Fruit fly (Drosophila melanogaster) whole organism, embryonic: ENCODE data around the gene tsl.

Experiments used
- Atf3 ChIP-seq: fragments of 200-800 bp; sonication (Bioruptor generic); optimal IDR thresholded peaks from 3 replicates; lab custom pipeline; 2016; ENCODE audit warnings: missing biosample characterization, missing genetic modification characterization
- BtbVII ChIP-seq: fragments of 200-800 bp; sonication (Bioruptor generic); optimal IDR thresholded peaks from 3 replicates; lab custom pipeline; 2017; ENCODE audit warnings: missing biosample characterization, mild to moderate bottlenecking, missing genetic modification characterization
- CG10565 ChIP-seq: fragments of 200-800 bp; sonication (Bioruptor generic); optimal IDR thresholded peaks from 3 replicates; lab custom pipeline; 2016; ENCODE audit warnings: missing biosample characterization, mild to moderate bottlenecking, missing genetic modification characterization
- CG10979 ChIP-seq: fragments of 200-800 bp; sonication (Bioruptor generic); optimal IDR thresholded peaks from 2 replicates; lab custom pipeline; 2018; ENCODE audit warnings: missing biosample characterization, mild to moderate bottlenecking, missing genetic modification characterization, moderate library complexity
- CG12155 ChIP-seq: fragments of 200-800 bp; sonication (Bioruptor generic); optimal IDR thresholded peaks from 3 replicates; lab custom pipeline; 2016; ENCODE audit warnings: missing biosample characterization, missing genetic modification characterization
- CG18599 ChIP-seq: fragments of 200-800 bp; sonication (Bioruptor generic); optimal IDR thresholded peaks from 3 replicates; lab custom pipeline; 2017; ENCODE audit warnings: missing biosample characterization, missing genetic modification characterization, mild to moderate bottlenecking, moderate library complexity, missing genetic modification reagents
- CG2202 ChIP-seq: fragments of 200-800 bp; sonication (Bioruptor generic); optimal IDR thresholded peaks from 2 replicates; lab custom pipeline; 2018; ENCODE audit warnings: missing biosample characterization, mild to moderate bottlenecking, missing genetic modification characterization
- CG2712 ChIP-seq: fragments of 200-800 bp; optimal IDR thresholded peaks from 3 replicates; lab custom pipeline; 2019; ENCODE audit warnings: missing biosample characterization, mild to moderate bottlenecking, missing genetic modification characterization, moderate library complexity
- CG2889 ChIP-seq: fragments of 200-800 bp; sonication (Bioruptor generic); IDR thresholded peaks from 3 replicates; pipeline ENCODE4 v1.3.6; 2022; ENCODE audit warnings: missing biosample characterization, missing genetic modification characterization
- CG33557 ChIP-seq: fragments of 200-800 bp; sonication (Bioruptor generic); optimal IDR thresholded peaks from 2 replicates; lab custom pipeline; 2019; ENCODE audit warnings: missing biosample characterization, mild to moderate bottlenecking, missing genetic modification characterization, moderate library complexity
- CG3838 ChIP-seq: fragments of 200-800 bp; sonication (Bioruptor generic); optimal IDR thresholded peaks from 3 replicates; lab custom pipeline; 2016; ENCODE audit warnings: missing biosample characterization, missing genetic modification characterization
- CG3847 ChIP-seq: fragments of 200-800 bp; sonication (Bioruptor generic); IDR thresholded peaks from 2 replicates; pipeline ENCODE4 v1.3.6; 2022; ENCODE audit warnings: missing biosample characterization, missing genetic modification characterization
- CG4424 ChIP-seq: fragments of 200-800 bp; sonication (Bioruptor generic); optimal IDR thresholded peaks from 3 replicates; lab custom pipeline; 2016; ENCODE audit warnings: missing biosample characterization, missing genetic modification characterization
- CG9727 ChIP-seq: fragments of 200-800 bp; sonication (Bioruptor generic); optimal IDR thresholded peaks from 3 replicates; lab custom pipeline; 2017; ENCODE audit warnings: missing biosample characterization, mild to moderate bottlenecking, missing genetic modification characterization
- CHES-1-like ChIP-seq: fragments of 200-800 bp; sonication (Bioruptor generic); optimal IDR thresholded peaks from 2 replicates; lab custom pipeline; 2016; ENCODE audit warnings: missing biosample characterization, missing genetic modification characterization
- CrebB ChIP-seq: fragments of 200-800 bp; sonication (Bioruptor generic); optimal IDR thresholded peaks from 3 replicates; lab custom pipeline; 2018; ENCODE audit warnings: missing biosample characterization, mild to moderate bottlenecking, missing genetic modification characterization
- D ChIP-seq, 2 experiments: fragments of 200-800 bp in 1 of 2; fragments of >200 bp in 1 of 2; sonication (Bioruptor generic) in 1 of 2; optimal IDR thresholded peaks; 2 replicates in 1 of 2; 3 replicates in 1 of 2; lab custom pipeline; 2017; ENCODE audit warnings: mild to moderate bottlenecking in 1 of 2, missing biosample characterization in 1 of 2, missing genetic modification characterization in 1 of 2, missing genetic modification reagents in 1 of 2
- D19A ChIP-seq: fragments of 200-800 bp; optimal IDR thresholded peaks from 3 replicates; lab custom pipeline; 2019; ENCODE audit warnings: missing biosample characterization, mild to moderate bottlenecking, missing genetic modification characterization, moderate library complexity
- Dll ChIP-seq: fragments of 200-800 bp; sonication (Bioruptor generic); IDR thresholded peaks from 4 replicates; pipeline ENCODE4 v1.3.6; 2022; ENCODE audit warnings: missing biosample characterization, missing genetic modification characterization; ENCODE audit not compliant: partially characterized antibody
- Hmr ChIP-seq: fragments of 200-800 bp; sonication (Bioruptor generic); optimal IDR thresholded peaks from 3 replicates; lab custom pipeline; 2017; ENCODE audit warnings: mild to moderate bottlenecking, missing biosample characterization, missing genetic modification reagents, missing genetic modification characterization
- Meics ChIP-seq: fragments of 200-800 bp; sonication (Bioruptor generic); optimal IDR thresholded peaks from 2 replicates; lab custom pipeline; 2017; ENCODE audit warnings: missing biosample characterization, mild to moderate bottlenecking, missing genetic modification characterization
- Mrtf ChIP-seq: fragments of 200-800 bp; sonication (Bioruptor generic); IDR thresholded peaks from 3 replicates; pipeline ENCODE4 v1.3.6; 2022; ENCODE audit warnings: missing biosample characterization, missing genetic modification characterization
- NFAT ChIP-seq: fragments of 200-800 bp; sonication (Bioruptor generic); IDR thresholded peaks from 2 replicates; pipeline ENCODE4 v1.3.6; 2022; ENCODE audit warnings: missing biosample characterization, missing genetic modification characterization
- Neu2 ChIP-seq: fragments of 200-800 bp; sonication (Bioruptor generic); optimal IDR thresholded peaks from 3 replicates; lab custom pipeline; 2016; ENCODE audit warnings: missing biosample characterization, missing genetic modification characterization, borderline replicate concordance
- Pdp1 ChIP-seq, 2 experiments: fragments of 200-800 bp; sonication (Bioruptor generic); optimal IDR thresholded peaks; 3 replicates each; lab custom pipeline; 2016; ENCODE audit warnings: missing biosample characterization in 2 of 2, missing genetic modification characterization in 2 of 2, mild to moderate bottlenecking in 1 of 2, moderate library complexity in 1 of 2
- Ravus ChIP-seq: fragments of 200-800 bp; sonication (Bioruptor generic); IDR thresholded peaks from 2 replicates; pipeline ENCODE4 v1.3.6; 2022; ENCODE audit warnings: missing biosample characterization, missing genetic modification characterization
- Rx ChIP-seq: fragments of 200-800 bp; sonication (Bioruptor generic); IDR thresholded peaks from 2 replicates; pipeline ENCODE4 v1.3.6; 2022; ENCODE audit warnings: missing biosample characterization, missing genetic modification characterization
- Trl ChIP-seq, 3 experiments: fragments of >200 bp in 2 of 3; fragments of 200-800 bp in 1 of 3; sonication (Bioruptor generic) in 1 of 3; optimal IDR thresholded peaks; 2 replicates in 1 of 3; 3 replicates in 2 of 3; lab custom pipeline; 2016 to 2017; ENCODE audit warnings: missing biosample characterization in 1 of 3, missing genetic modification characterization in 1 of 3
- bowl ChIP-seq: fragments of 200-800 bp; sonication (Bioruptor generic); IDR thresholded peaks from 2 replicates; pipeline ENCODE4 v1.3.6; 2022; ENCODE audit warnings: missing biosample characterization, missing genetic modification characterization
- croc ChIP-seq: fragments of 200-800 bp; sonication (Bioruptor generic); conservative IDR thresholded peaks from 3 replicates; pipeline ENCODE4 v1.3.6; 2022; ENCODE audit warnings: missing biosample characterization, missing genetic modification characterization
- dimm ChIP-seq: fragments of 200-800 bp; sonication (Bioruptor generic); IDR thresholded peaks from 2 replicates; pipeline ENCODE4 v1.3.6; 2022; ENCODE audit warnings: missing biosample characterization, missing genetic modification characterization
- eve ChIP-seq, 2 experiments: fragments of >200 bp; optimal IDR thresholded peaks; 2 replicates each; lab custom pipeline; 2017; ENCODE audit warnings: missing biosample characterization in 2 of 2, missing genetic modification characterization in 2 of 2
- grau ChIP-seq: fragments of 200-800 bp; optimal IDR thresholded peaks from 3 replicates; lab custom pipeline; 2019; ENCODE audit warnings: missing biosample characterization, mild to moderate bottlenecking, missing genetic modification characterization, moderate library complexity
- gsb-n ChIP-seq: fragments of 200-800 bp; sonication (Bioruptor generic); optimal IDR thresholded peaks from 3 replicates; lab custom pipeline; 2018; ENCODE audit warnings: missing biosample characterization, mild to moderate bottlenecking, missing genetic modification characterization
- hkb ChIP-seq, 2 experiments: fragments of 200-800 bp in 1 of 2; fragments of >200 bp in 1 of 2; sonication (Bioruptor generic) in 1 of 2; IDR thresholded peaks in 1 of 2; optimal IDR thresholded peaks in 1 of 2; 2 replicates each; pipeline versions ENCODE4 v1.3.6 to Lab custom; 2017 to 2022; ENCODE audit warnings: missing biosample characterization in 1 of 2, missing genetic modification characterization in 1 of 2
- lab ChIP-seq: fragments of 200-800 bp; sonication (Bioruptor generic); optimal IDR thresholded peaks from 3 replicates; lab custom pipeline; 2017; ENCODE audit warnings: missing biosample characterization, missing genetic modification characterization, mild to moderate bottlenecking, moderate library complexity, missing genetic modification reagents
- lbe ChIP-seq: fragments of 200-800 bp; sonication (Bioruptor generic); optimal IDR thresholded peaks from 2 replicates; lab custom pipeline; 2016; ENCODE audit warnings: missing biosample characterization, mild to moderate bottlenecking, missing genetic modification characterization
- lmd ChIP-seq: fragments of 200-800 bp; sonication (Bioruptor generic); IDR thresholded peaks from 2 replicates; pipeline ENCODE4 v1.3.6; 2022; ENCODE audit warnings: missing biosample characterization, missing genetic modification characterization
- oc ChIP-seq: fragments of 200-800 bp; sonication (Bioruptor generic); optimal IDR thresholded peaks from 2 replicates; lab custom pipeline; 2018; ENCODE audit warnings: missing biosample characterization, mild to moderate bottlenecking, missing genetic modification characterization, moderate library complexity
- phol ChIP-seq: fragments of 200-800 bp; sonication (Bioruptor generic); optimal IDR thresholded peaks from 3 replicates; lab custom pipeline; 2018; ENCODE audit warnings: missing biosample characterization, mild to moderate bottlenecking, missing genetic modification characterization, moderate library complexity
- repo ChIP-seq: fragments of 200-800 bp; sonication (Bioruptor generic); optimal IDR thresholded peaks from 2 replicates; lab custom pipeline; 2016; ENCODE audit warnings: missing biosample characterization, missing genetic modification characterization
- sd ChIP-seq: fragments of 200-800 bp; sonication (Bioruptor generic); optimal IDR thresholded peaks from 3 replicates; lab custom pipeline; 2018; ENCODE audit warnings: missing biosample characterization, mild to moderate bottlenecking, missing genetic modification characterization, moderate library complexity
- sens ChIP-seq: fragments of 200-800 bp; sonication (Bioruptor generic); peaks from one replicate; lab custom pipeline; 2016; ENCODE audit warnings: missing biosample characterization, missing genetic modification characterization
- tgo ChIP-seq: fragments of 200-800 bp; sonication (Bioruptor generic); IDR thresholded peaks from 3 replicates; pipeline ENCODE4 v1.3.6; 2022; ENCODE audit warnings: missing biosample characterization, missing genetic modification characterization
- trh ChIP-seq: fragments of 200-800 bp; sonication (Bioruptor generic); optimal IDR thresholded peaks from 2 replicates; lab custom pipeline; 2016; ENCODE audit warnings: missing biosample characterization, missing genetic modification characterization
- tup ChIP-seq: fragments of 200-800 bp; sonication (Bioruptor generic); optimal IDR thresholded peaks from 2 replicates; lab custom pipeline; 2016; ENCODE audit warnings: missing biosample characterization, mild to moderate bottlenecking, missing genetic modification characterization, moderate library complexity
- tx ChIP-seq: fragments of 200-800 bp; sonication (Bioruptor generic); optimal IDR thresholded peaks from 2 replicates; lab custom pipeline; 2016; ENCODE audit warnings: missing biosample characterization, missing genetic modification characterization
- zf30C ChIP-seq: fragments of 200-800 bp; sonication (Bioruptor generic); optimal IDR thresholded peaks from 3 replicates; lab custom pipeline; 2018; ENCODE audit warnings: missing biosample characterization, mild to moderate bottlenecking, missing genetic modification characterization

The tsl gene

DNA sequence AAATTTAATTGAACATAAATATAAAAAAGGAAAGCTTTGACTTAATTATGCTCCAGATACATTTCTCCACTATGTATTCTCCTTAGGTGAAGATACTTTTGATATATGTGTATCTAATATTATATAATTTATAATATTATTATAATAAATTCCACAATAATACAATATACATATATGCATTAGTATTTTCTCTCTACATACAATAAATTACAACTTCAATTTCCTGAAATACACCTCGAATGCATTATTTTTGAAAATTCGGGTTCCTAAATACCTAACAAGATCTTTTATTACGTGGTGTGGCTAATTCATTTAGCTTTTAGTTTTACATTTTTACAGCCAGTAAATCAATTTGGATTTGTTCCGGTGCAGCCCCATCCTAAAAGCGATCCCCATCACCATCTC is 48.0 kb upstream of the tsl start (continued):
- no peak for TF ChIP-seq D (optimal IDR thresholded peaks at IDR 0.05; lab: Kevin White, UChicago)
- TF ChIP-seq D (GFP tag; optimal IDR thresholded peaks at IDR 0.05; lab: Kevin White, UChicago), result peak; percentile 14
- TF ChIP-seq gsb-n (tag; lab: Kevin White, UChicago), result peak; percentile 33
- no peak for TF ChIP-seq bowl (GFP tag; lab: Robert Waterston, UW)
- no peak for TF ChIP-seq Ravus (GFP tag; lab: Robert Waterston, UW)
- no peak for TF ChIP-seq CHES-1-like (GFP tag; lab: Kevin White, UChicago)
- TF ChIP-seq phol (tag; lab: Kevin White, UChicago), result peak; percentile 68
- no peak for TF ChIP-seq lmd (GFP tag; lab: Robert Waterston, UW)
- TF ChIP-seq CG9727 (GFP tag; lab: Kevin White, UChicago), result peak; percentile 21
- no peak for TF ChIP-seq CG3847 (GFP tag; lab: Robert Waterston, UW)
- TF ChIP-seq CG10979 (tag; lab: Kevin White, UChicago), result peak; percentile 81
- peak; percentile 2 for TF ChIP-seq CG4424 (GFP tag; lab: Kevin White, UChicago)
- TF ChIP-seq CG2712, result peak; percentile 72
- TF ChIP-seq CG2202 (tag; lab: Kevin White, UChicago), result no peak
- TF ChIP-seq NFAT, result no peak
- no peak for TF ChIP-seq CG2889 (GFP tag; lab: Robert Waterston, UW)
- peak; percentile 52 for TF ChIP-seq CG33557 (GFP tag; lab: Kevin White, UChicago)
- no peak for TF ChIP-seq tup (GFP tag; lab: Kevin White, UChicago)
- no peak for TF ChIP-seq repo (GFP tag; lab: Kevin White, UChicago)
- TF ChIP-seq Rx, result no peak
- no peak for TF ChIP-seq tx
- no peak for TF ChIP-seq Atf3 (GFP tag; lab: Kevin White, UChicago)

DNA sequence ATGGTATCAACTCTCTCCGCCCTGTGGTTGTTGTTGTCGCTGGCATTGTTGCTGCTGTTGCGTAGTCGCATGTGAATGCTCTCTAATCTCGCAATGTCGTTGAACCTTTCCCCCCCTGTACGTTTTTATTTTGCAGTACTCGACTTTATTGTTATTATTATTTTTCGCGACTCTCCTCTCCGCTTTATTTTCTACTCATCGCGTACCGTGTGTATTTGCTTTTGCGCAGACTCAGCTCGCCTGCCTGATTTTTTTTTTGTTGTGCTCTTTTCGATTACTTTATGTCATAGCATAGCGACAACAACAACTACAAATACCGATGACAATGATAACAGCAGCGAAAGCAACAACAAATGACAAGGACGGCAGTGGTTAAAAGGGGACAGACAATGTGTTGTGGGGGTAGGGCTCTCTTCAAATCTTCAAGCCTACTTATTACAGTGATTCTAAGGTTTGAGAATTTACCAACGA is 47.2 kb upstream of the tsl start:
- TF ChIP-seq hkb (optimal IDR thresholded peaks at IDR 0.05; lab: Kevin White, UChicago) (no peak), hkb (GFP tag; IDR thresholded peaks at IDR 0.05; lab: Robert Waterston, UW) (no peak), CHES-1-like (GFP tag; lab: Kevin White, UChicago) (no peak), CrebB (tag; lab: Kevin White, UChicago) (no peak), lab (GFP tag; lab: Kevin White, UChicago) (no peak), sd (peak; percentile 15), Neu2 (GFP tag; lab: Kevin White, UChicago) (no peak), CG10565 (GFP tag; lab: Kevin White, UChicago) (no peak), Dll (GFP tag; lab: Robert Waterston, UW) (0 out of 4 replicates have a peak, but pooled peaks have one; percentile 33), Trl (optimal IDR thresholded peaks at IDR 0.05; lab: Kevin White, UChicago) (peak; percentile 60 to 78), Trl (GFP tag; optimal IDR thresholded peaks at IDR 0.05; lab: Kevin White, UChicago) (no peak), CG12155 (GFP tag; lab: Kevin White, UChicago) (no peak), phol (tag; lab: Kevin White, UChicago) (no peak), Mrtf (no peak), Pdp1 (GFP tag; optimal IDR thresholded peaks at IDR 0.05; lab: Kevin White, UChicago) (peak in 1 of 2 experiments; percentile 81), dimm (GFP tag; lab: Robert Waterston, UW) (no peak), croc (GFP tag; lab: Robert Waterston, UW) (no peak), BtbVII (GFP tag; lab: Kevin White, UChicago) (no peak), tgo (GFP tag; lab: Robert Waterston, UW) (0 out of 3 replicates have a peak, but pooled peaks have one; percentile 1), Meics (GFP tag; lab: Kevin White, UChicago) (no peak), CG2889 (GFP tag; lab: Robert Waterston, UW) (no peak), Hmr (GFP tag; lab: Kevin White, UChicago) (no peak), lbe (GFP tag; lab: Kevin White, UChicago) (peak; percentile 51), D19A (tag; lab: Kevin White, UChicago) (peak; percentile 79), eve (GFP tag; optimal IDR thresholded peaks at IDR 0.05; lab: Kevin White, UChicago) (peak in 1 of 2 experiments; percentile 16), CG3838 (GFP tag; lab: Kevin White, UChicago) (peak; percentile 14), sens (GFP tag; lab: Kevin White, UChicago) (peak; percentile 86), CG18599 (no peak), zf30C (no peak), oc (tag; lab: Kevin White, UChicago) (peak; percentile 5), grau (tag; lab: Kevin White, UChicago) (no peak), trh (GFP tag; lab: Kevin White, UChicago) (no peak), CG3847 (GFP tag; lab: Robert Waterston, UW) (no peak)
